Worm (Caenorhabditis elegans) whole organism, midembryonic: ENCODE data around the gene ZC190.2.

Experiments used
- T22C8.4 ChIP-seq: fragments of 200-800 bp; sonication (Bioruptor generic); IDR thresholded peaks from 2 replicates; pipeline ENCODE4 v1.3.6; 2022; ENCODE audit warnings: missing genetic modification characterization, missing compliant biosample characterization
- cog-1 ChIP-seq: sonication (generic microtip); optimal IDR thresholded peaks from 2 replicates; lab custom pipeline; 2016; ENCODE audit warnings: missing genetic modification characterization, missing compliant biosample characterization
- flt-1 ChIP-seq: fragments of 200-800 bp; sonication (Bioruptor generic); IDR thresholded peaks from 2 replicates; pipeline ENCODE4 v1.3.6; 2022; ENCODE audit warnings: missing genetic modification characterization, missing compliant biosample characterization
- klf-2 ChIP-seq: fragments of 200-800 bp; sonication (Bioruptor generic); conservative IDR thresholded peaks from 2 replicates; pipeline ENCODE4 v1.3.6; 2022; ENCODE audit warnings: missing genetic modification reagents, missing genetic modification characterization, missing compliant biosample characterization
- med-1 ChIP-seq: sonication (generic microtip); optimal IDR thresholded peaks from 2 replicates; lab custom pipeline; 2017; ENCODE audit warnings: missing genetic modification characterization, mild to moderate bottlenecking, missing compliant biosample characterization, antibody characterized with exemption, missing genetic modification reagents; ENCODE audit not compliant: insufficient read depth
- ref-1 ChIP-seq: fragments of 200-800 bp; sonication (Bioruptor generic); conservative IDR thresholded peaks from 2 replicates; pipeline ENCODE4 v1.3.6; 2022; ENCODE audit warnings: missing genetic modification reagents, missing genetic modification characterization, missing compliant biosample characterization
- tab-1 ChIP-seq: fragments of 200-800 bp; sonication (Bioruptor generic); IDR thresholded peaks from 2 replicates; pipeline ENCODE4 v1.3.6; 2022; ENCODE audit warnings: missing genetic modification characterization, missing compliant biosample characterization
- ztf-23 ChIP-seq: fragments of 200-800 bp; sonication (Bioruptor generic); IDR thresholded peaks from 2 replicates; pipeline ENCODE4 v1.3.6; 2022; ENCODE audit warnings: missing genetic modification reagents, missing genetic modification characterization, missing compliant biosample characterization
- ztf-29 ChIP-seq: fragments of 200-800 bp; sonication (Bioruptor generic); IDR thresholded peaks from 2 replicates; pipeline ENCODE4 v1.3.6; 2022; ENCODE audit warnings: missing genetic modification reagents, missing genetic modification characterization, missing compliant biosample characterization

Gene ZC190.2

ce11 chrV:8651007-8651711, 30.0 kb upstream of the ZC190.2 start:
- TF ChIP-seq flt-1 (GFP tag; lab: Robert Waterston, UW) (no peak), ref-1 (GFP tag; lab: Robert Waterston, UW) (no peak), T22C8.4 (GFP tag; lab: Robert Waterston, UW) (no peak), ztf-23 (GFP tag; lab: Robert Waterston, UW) (no peak), cog-1 (tag; lab: Kevin White, UChicago) (no peak), klf-2 (GFP tag; lab: Robert Waterston, UW) (no peak)

- TF ChIP-seq ref-1 (GFP tag; lab: Robert Waterston, UW) (no peak), T22C8.4 (GFP tag; lab: Robert Waterston, UW) (no peak), med-1 (GFP tag; lab: Kevin White, UChicago) (no peak), cog-1 (tag; lab: Kevin White, UChicago) (no peak), ztf-23 (GFP tag; lab: Robert Waterston, UW) (no peak), klf-2 (GFP tag; lab: Robert Waterston, UW) (no peak), ztf-29 (no peak), flt-1 (GFP tag; lab: Robert Waterston, UW) (no peak), tab-1 (GFP tag; lab: Robert Waterston, UW) (no peak)
Observed at ce11 chrV:8652177-8652576, 29.0 kb upstream of the ZC190.2 start.

ce11 chrV:8653080-8653821, 27.9 kb upstream of the ZC190.2 start:
- no peak for TF ChIP-seq ztf-23 (GFP tag; lab: Robert Waterston, UW)

DNA sequence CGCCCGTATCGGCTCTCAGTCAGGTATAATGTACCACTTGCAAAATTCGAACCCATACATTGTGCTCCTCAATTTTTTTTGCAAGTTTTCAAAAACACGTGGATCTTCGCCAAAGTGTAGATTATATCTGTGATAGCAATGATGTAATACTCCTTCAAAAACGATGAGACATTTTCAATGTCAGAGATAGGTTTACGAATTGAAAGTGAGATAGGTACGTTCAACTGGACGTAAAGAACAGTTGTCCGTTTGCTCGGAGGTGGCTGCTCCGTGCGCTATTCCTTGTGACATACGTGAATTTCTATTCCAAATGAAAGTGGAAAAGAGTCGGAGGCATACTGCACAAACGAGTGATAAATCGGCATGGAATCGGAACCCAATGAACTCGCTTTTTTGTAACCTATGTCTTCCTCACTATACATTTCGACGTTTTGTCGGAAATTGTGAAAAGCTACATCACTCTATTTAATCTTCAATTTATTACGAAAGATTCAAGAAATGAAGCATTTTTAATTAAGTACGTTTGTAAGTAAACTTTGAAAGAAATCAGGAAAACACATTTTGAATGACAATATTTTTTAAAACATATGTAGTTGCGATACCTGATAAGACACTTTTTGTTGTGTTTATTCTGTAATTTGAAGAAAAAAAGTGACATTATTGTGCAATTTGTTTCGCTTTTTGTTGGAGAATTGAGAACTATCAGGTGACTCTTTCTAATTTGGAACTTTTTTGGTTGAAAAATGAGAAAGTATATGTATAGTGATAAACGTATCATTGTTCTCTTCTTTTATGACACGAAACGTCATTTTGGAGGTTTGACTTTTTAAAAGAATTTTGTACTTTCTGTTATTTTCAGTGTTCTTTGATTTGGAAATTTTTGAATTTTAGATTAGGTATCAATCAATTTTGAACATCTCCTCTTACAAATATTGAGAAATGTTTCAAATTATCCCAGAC, 26.4 kb upstream of the ZC190.2 start:
- TF ChIP-seq ref-1 (GFP tag; lab: Robert Waterston, UW) (no peak), tab-1 (GFP tag; lab: Robert Waterston, UW) (no peak), T22C8.4 (GFP tag; lab: Robert Waterston, UW) (no peak), ztf-29 (no peak), cog-1 (tag; lab: Kevin White, UChicago) (no peak), klf-2 (GFP tag; lab: Robert Waterston, UW) (no peak), med-1 (GFP tag; lab: Kevin White, UChicago) (no peak), flt-1 (GFP tag; lab: Robert Waterston, UW) (no peak), ztf-23 (GFP tag; lab: Robert Waterston, UW) (no peak)

- TF ChIP-seq ztf-29: no peak
- TF ChIP-seq flt-1 (GFP tag; lab: Robert Waterston, UW): no peak
- no peak for TF ChIP-seq T22C8.4 (GFP tag; lab: Robert Waterston, UW)
- no peak for TF ChIP-seq ztf-23 (GFP tag; lab: Robert Waterston, UW)
- no peak for TF ChIP-seq ref-1 (GFP tag; lab: Robert Waterston, UW)
- no peak for TF ChIP-seq med-1 (GFP tag; lab: Kevin White, UChicago)
- no peak for TF ChIP-seq tab-1 (GFP tag; lab: Robert Waterston, UW)
- TF ChIP-seq cog-1 (tag; lab: Kevin White, UChicago): no peak
- no peak for TF ChIP-seq klf-2 (GFP tag; lab: Robert Waterston, UW)
Observed at ce11 chrV:8657911-8658310, 23.2 kb upstream of the ZC190.2 start.

DNA sequence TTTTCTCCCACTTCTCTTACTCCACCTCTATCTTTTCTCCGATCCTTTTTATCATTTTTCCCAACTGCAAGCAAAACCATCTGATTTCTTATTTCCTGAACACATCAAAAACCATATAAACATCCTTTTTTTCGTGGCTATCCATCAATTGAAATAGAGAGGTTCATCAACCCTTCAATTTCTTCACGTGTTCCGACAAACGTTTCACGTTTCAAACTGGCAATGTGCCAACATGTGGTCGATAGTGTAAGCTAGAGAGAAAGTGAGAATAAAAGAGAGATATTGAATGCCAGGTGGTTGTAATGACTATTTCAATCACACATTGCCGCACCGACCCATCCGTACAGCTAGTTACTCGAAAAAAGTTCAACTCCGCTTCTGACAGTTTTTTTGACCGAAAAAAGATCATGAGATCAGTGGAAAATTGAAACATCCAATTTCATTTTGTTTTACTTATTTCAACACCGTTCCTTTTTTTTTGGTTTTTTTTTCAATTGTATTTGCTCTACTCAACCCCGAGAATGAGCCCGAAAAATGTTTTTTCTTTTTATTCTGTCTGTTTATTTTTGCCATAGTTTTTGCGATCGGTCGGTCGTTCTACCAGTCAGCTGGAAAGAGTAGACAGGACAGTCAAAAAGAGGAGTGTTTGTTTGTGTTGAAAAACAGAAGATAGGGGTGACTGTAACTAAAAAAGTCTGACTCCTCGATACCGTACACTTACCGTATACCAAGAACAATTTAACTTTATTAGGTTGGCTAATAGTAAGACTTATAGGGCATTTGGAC, 22.4 kb upstream of the ZC190.2 start:
- TF ChIP-seq cog-1 (tag; lab: Kevin White, UChicago) (no peak), med-1 (GFP tag; lab: Kevin White, UChicago) (no peak), ref-1 (GFP tag; lab: Robert Waterston, UW) (no peak), flt-1 (GFP tag; lab: Robert Waterston, UW) (no peak)

DNA sequence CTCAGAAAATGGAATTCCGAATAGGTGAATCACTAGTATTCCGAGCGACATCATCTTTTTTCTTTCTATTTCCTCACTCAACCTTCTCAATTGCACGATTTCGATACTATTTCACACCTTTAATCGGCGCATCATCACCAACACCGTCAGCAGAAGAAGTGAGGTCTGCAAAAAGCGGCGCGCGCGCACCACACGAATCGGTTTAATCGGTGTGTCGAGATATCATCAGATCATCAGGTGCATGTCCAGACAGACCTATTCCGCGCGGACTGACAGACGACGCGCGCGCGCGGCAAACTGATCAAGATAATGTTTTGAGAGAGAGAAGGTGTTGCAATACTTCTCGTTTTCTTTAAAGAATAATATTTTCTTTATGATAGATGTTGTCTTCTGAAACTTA, 20.7 kb upstream of the ZC190.2 start:
- TF ChIP-seq klf-2 (GFP tag; lab: Robert Waterston, UW) (no peak), ztf-29 (no peak), ref-1 (GFP tag; lab: Robert Waterston, UW) (no peak), tab-1 (GFP tag; lab: Robert Waterston, UW) (no peak), med-1 (GFP tag; lab: Kevin White, UChicago) (no peak), flt-1 (GFP tag; lab: Robert Waterston, UW) (no peak), T22C8.4 (GFP tag; lab: Robert Waterston, UW) (no peak), cog-1 (tag; lab: Kevin White, UChicago) (no peak), ztf-23 (GFP tag; lab: Robert Waterston, UW) (no peak)
